Fruit fly (Drosophila melanogaster): ENCODE measurements around the gene CG13996.

- TF ChIP-seq toe (GFP tag; optimal IDR thresholded peaks at IDR 0.05) (no peak), kay (GFP tag; ENCODE audit: borderline replicate concordance) (no peak), bab1 (GFP tag; optimal IDR thresholded peaks at IDR 0.05) (no peak), Mnt (GFP tag; optimal IDR thresholded peaks at IDR 0.05) (no peak), Clk (GFP tag; optimal IDR thresholded peaks at IDR 0.05) (no peak), CG5204 (GFP tag; optimal IDR thresholded peaks at IDR 0.05) (no peak), cic (GFP tag; optimal IDR thresholded peaks at IDR 0.05) (peak; percentile 35), CG7101 (tag; optimal IDR thresholded peaks at IDR 0.05) (no peak), CG7045 (GFP tag; optimal IDR thresholded peaks at IDR 0.05) (no peak), pad (GFP tag; optimal IDR thresholded peaks at IDR 0.05) (no peak)
Measured at dm6 chr2L:5990447-5990846, 30.2 kb upstream of the CG13996 start.
